Worm (Caenorhabditis elegans) whole organism, L4 larva: Measurements from ENCODE around the gene H04D03.7.

Experiments
- ZK546.5 ChIP-seq, 2 experiments: sonication (generic microtip); optimal IDR thresholded peaks; 2 replicates each; lab custom pipeline; 2017; ENCODE audit warnings: missing biosample characterization in 2 of 2, missing genetic modification characterization in 2 of 2
- daf-16 ChIP-seq, 3 experiments: sonication (generic microtip); optimal IDR thresholded peaks; 2 replicates each; lab custom pipeline; 2016 to 2017; ENCODE audit warnings: missing genetic modification characterization in 3 of 3, missing genetic modification reagents in 3 of 3, mild to moderate bottlenecking in 2 of 3, missing compliant biosample characterization in 2 of 3, missing biosample characterization in 1 of 3, moderate library complexity in 1 of 3
- dpl-1 ChIP-seq: fragments of 150-350 bp; optimal IDR thresholded peaks from 2 replicates; lab custom pipeline; 2014; ENCODE audit warnings: missing biosample characterization, missing genetic modification reagents, missing genetic modification characterization
- dve-1 ChIP-seq: sonication (generic microtip); optimal IDR thresholded peaks from 2 replicates; lab custom pipeline; 2017; ENCODE audit warnings: antibody characterized with exemption, mild to moderate bottlenecking, missing genetic modification characterization, missing compliant biosample characterization; ENCODE audit not compliant: insufficient read depth
- jun-1 ChIP-seq: fragments of 150-350 bp; optimal IDR thresholded peaks from 2 replicates; lab custom pipeline; 2014; ENCODE audit warnings: missing biosample characterization, missing genetic modification reagents, missing genetic modification characterization
- lin-15B ChIP-seq: fragments of 150-350 bp; sonication (generic microtip); optimal IDR thresholded peaks from 3 replicates; lab custom pipeline; 2014; ENCODE audit warnings: missing biosample characterization, missing genetic modification characterization
- lin-39 ChIP-seq: fragments of 150-350 bp; optimal IDR thresholded peaks from 2 replicates; lab custom pipeline; 2014; ENCODE audit warnings: missing biosample characterization, missing genetic modification reagents, missing genetic modification characterization
- mdl-1 ChIP-seq, 2 experiments: fragments of 150-350 bp in 1 of 2; sonication (generic microtip) in 1 of 2; optimal IDR thresholded peaks; 2 replicates each; lab custom pipeline; 2014 to 2017; ENCODE audit warnings: missing biosample characterization in 2 of 2, missing genetic modification characterization in 2 of 2
- nhr-10 ChIP-seq: fragments of 150-350 bp; optimal IDR thresholded peaks from 2 replicates; lab custom pipeline; 2014; ENCODE audit warnings: missing biosample characterization, missing genetic modification characterization
- nhr-77 ChIP-seq: fragments of 150-350 bp; optimal IDR thresholded peaks from 2 replicates; lab custom pipeline; 2014; ENCODE audit warnings: missing biosample characterization, missing genetic modification characterization
- pqm-1 ChIP-seq: sonication (generic microtip); optimal IDR thresholded peaks from 2 replicates; lab custom pipeline; 2017; ENCODE audit warnings: missing biosample characterization, missing genetic modification characterization
- unc-39 ChIP-seq: sonication (generic microtip); optimal IDR thresholded peaks from 2 replicates; lab custom pipeline; 2017; ENCODE audit warnings: missing biosample characterization, missing genetic modification characterization
- unc-62 ChIP-seq, 3 experiments: fragments of 150-350 bp in 1 of 3; sonication (generic microtip); optimal IDR thresholded peaks in 2 of 3; peaks in 1 of 3; 1 replicate in 1 of 3; 2 replicates in 2 of 3; lab custom pipeline; 2014 to 2017; ENCODE audit warnings: missing biosample characterization in 3 of 3, missing genetic modification characterization in 3 of 3, missing genetic modification reagents in 3 of 3, missing genotype in 1 of 3
- ztf-11 ChIP-seq: fragments of 150-350 bp; optimal IDR thresholded peaks from 2 replicates; lab custom pipeline; 2014; ENCODE audit warnings: missing biosample characterization, missing genetic modification characterization

- TF ChIP-seq ZK546.5 (tag; optimal IDR thresholded peaks at IDR 0.05; lab: Kevin White, UChicago) (no peak), unc-62 (GFP tag; optimal IDR thresholded peaks at IDR 0.05 in 1 of 2; lab: Kevin White, UChicago) (no peak), unc-62 (tag; optimal IDR thresholded peaks at IDR 0.05; lab: Kevin White, UChicago) (no peak), lin-15B (tag; lab: Kevin White, UChicago) (no peak), lin-39 (tag; lab: Kevin White, UChicago) (no peak), jun-1 (tag; lab: Kevin White, UChicago) (no peak), nhr-77 (tag; lab: Kevin White, UChicago) (no peak), dpl-1 (GFP tag; lab: Kevin White, UChicago) (no peak), ztf-11 (tag; lab: Kevin White, UChicago) (no peak), mdl-1 (tag; optimal IDR thresholded peaks at IDR 0.05; lab: Kevin White, UChicago) (no peak), unc-39 (no peak), daf-16 (GFP tag; optimal IDR thresholded peaks at IDR 0.05; lab: Kevin White, UChicago) (no peak), daf-16 (tag; optimal IDR thresholded peaks at IDR 0.05; lab: Kevin White, UChicago) (no peak), nhr-10 (tag; lab: Kevin White, UChicago) (no peak), pqm-1 (tag; lab: Kevin White, UChicago) (no peak), dve-1 (no peak)
Measured at ce11 chrIII:10427882-10428281, 18.7 kb downstream of the H04D03.7 start, which contains the start of gene prp-3.
